Worm (Caenorhabditis elegans): ENCODE data around the gene C33A12.19.

The C33A12.19 gene

ce11 chrIV:9480936-9481335 lies 35.9 kb upstream of the C33A12.19 start, which contains the start of gene cng-3:
Gene cng-3 (minus strand): TSS chrIV:9481037.
- TF ChIP-seq bed-3 (GFP tag; optimal IDR thresholded peaks at IDR 0.05) = no peak
- TF ChIP-seq pha-4 (tag; optimal IDR thresholded peaks at IDR 0.05) = no peak
- no peak for TF ChIP-seq zip-8 (tag; optimal IDR thresholded peaks at IDR 0.05)
- TF ChIP-seq unc-120 (tag; optimal IDR thresholded peaks at IDR 0.05; ENCODE audit: poor library complexity, severe bottlenecking) = no peak
- no peak for TF ChIP-seq nhr-76 (tag; optimal IDR thresholded peaks at IDR 0.05)
- no peak for TF ChIP-seq nhr-237 (tag; optimal IDR thresholded peaks at IDR 0.05)
- no peak for TF ChIP-seq snpc-4 (tag; optimal IDR thresholded peaks at IDR 0.05)
- TF ChIP-seq lsy-2 (tag; optimal IDR thresholded peaks at IDR 0.05) = no peak
- no peak for TF ChIP-seq nhr-12 (tag; optimal IDR thresholded peaks at IDR 0.05)
- no peak for TF ChIP-seq mab-5 (tag; optimal IDR thresholded peaks at IDR 0.05)
- TF ChIP-seq ceh-43 (GFP tag; optimal IDR thresholded peaks at IDR 0.05) = no peak
- no peak for TF ChIP-seq drap-1 (GFP tag; optimal IDR thresholded peaks at IDR 0.05)
- TF ChIP-seq elt-3 (tag; optimal IDR thresholded peaks at IDR 0.05) = no peak
- TF ChIP-seq flh-1 (GFP tag; optimal IDR thresholded peaks at IDR 0.05) = no peak
- no peak for TF ChIP-seq blmp-1 (tag; optimal IDR thresholded peaks at IDR 0.05)
- no peak for TF ChIP-seq lin-13 (tag; optimal IDR thresholded peaks at IDR 0.05)
- no peak for TF ChIP-seq mep-1 (tag; optimal IDR thresholded peaks at IDR 0.05)
- TF ChIP-seq sem-2 (GFP tag; optimal IDR thresholded peaks at IDR 0.05) = no peak
- no peak for TF ChIP-seq M03D4.4 (tag; optimal IDR thresholded peaks at IDR 0.05)

- no peak for TF ChIP-seq ceh-83 (GFP tag; optimal IDR thresholded peaks at IDR 0.05)
- no peak for TF ChIP-seq zip-8 (tag; optimal IDR thresholded peaks at IDR 0.05)
- no peak for TF ChIP-seq sem-2 (GFP tag; optimal IDR thresholded peaks at IDR 0.05)
- no peak for TF ChIP-seq nhr-28 (tag; optimal IDR thresholded peaks at IDR 0.05)
- TF ChIP-seq ceh-39 (tag; optimal IDR thresholded peaks at IDR 0.05) = no peak
- TF ChIP-seq pha-4 (tag; optimal IDR thresholded peaks at IDR 0.05) = no peak
- no peak for TF ChIP-seq elt-1 (tag; optimal IDR thresholded peaks at IDR 0.05; ENCODE audit: borderline replicate concordance, insufficient read depth)
These were observed 31.8 kb upstream of the C33A12.19 start, which contains the start of gene gadr-2 for ce11 chrIV:9485040-9485439. Gene gadr-2 (minus strand): TSS chrIV:9485140.

DNA sequence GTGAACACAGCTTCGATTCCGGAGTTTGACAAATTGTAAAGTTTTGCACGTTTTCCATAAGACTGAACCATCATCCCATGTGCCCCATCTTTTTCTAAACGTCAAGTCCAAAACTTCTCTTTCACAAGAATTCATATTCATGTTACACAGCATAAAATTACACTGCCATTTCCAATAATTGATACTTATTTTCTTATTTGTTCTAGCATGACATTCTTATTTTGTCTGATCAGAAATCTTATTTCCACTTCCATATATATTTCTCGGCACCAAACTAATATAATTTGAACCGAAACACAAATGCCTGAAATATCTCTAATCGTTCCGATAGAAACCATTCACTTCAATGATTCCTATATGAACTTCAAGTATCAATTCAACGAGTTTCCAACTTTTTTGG lies 30.8 kb upstream of the C33A12.19 start, which contains the start of gene sru-2:
TSS of gene sru-2 (plus strand) at position 301 of the 400 bp plus-strand sequence.
- no peak for TF ChIP-seq snpc-4 (tag; optimal IDR thresholded peaks at IDR 0.05)
- no peak for TF ChIP-seq lin-13 (tag; optimal IDR thresholded peaks at IDR 0.05)
- no peak for TF ChIP-seq unc-62 (GFP tag; optimal IDR thresholded peaks at IDR 0.05)
- TF ChIP-seq ztf-11 (tag; optimal IDR thresholded peaks at IDR 0.05) = no peak
- TF ChIP-seq nhr-28 (tag; optimal IDR thresholded peaks at IDR 0.05) = no peak
- TF ChIP-seq elt-1 (tag; optimal IDR thresholded peaks at IDR 0.05; ENCODE audit: borderline replicate concordance, insufficient read depth) = no peak
- no peak for TF ChIP-seq unc-39 (tag; optimal IDR thresholded peaks at IDR 0.05)
- TF ChIP-seq bed-3 (GFP tag; optimal IDR thresholded peaks at IDR 0.05) = no peak
- TF ChIP-seq flh-1 (GFP tag; optimal IDR thresholded peaks at IDR 0.05) = no peak
- no peak for TF ChIP-seq elt-3 (tag; optimal IDR thresholded peaks at IDR 0.05)

ce11 chrIV:9486779-9487178 lies 30.0 kb upstream of the C33A12.19 start:
- no peak for TF ChIP-seq nhr-76 (tag; optimal IDR thresholded peaks at IDR 0.05)
- TF ChIP-seq sem-2 (GFP tag; optimal IDR thresholded peaks at IDR 0.05) = no peak
- no peak for TF ChIP-seq ztf-11 (tag; optimal IDR thresholded peaks at IDR 0.05)
- TF ChIP-seq mab-5 (tag; optimal IDR thresholded peaks at IDR 0.05) = no peak
- TF ChIP-seq mls-2 (tag; optimal IDR thresholded peaks at IDR 0.05) = no peak
- TF ChIP-seq snpc-4 (tag; optimal IDR thresholded peaks at IDR 0.05) = no peak
- TF ChIP-seq unc-120 (tag; optimal IDR thresholded peaks at IDR 0.05; ENCODE audit: poor library complexity, severe bottlenecking) = no peak

DNA sequence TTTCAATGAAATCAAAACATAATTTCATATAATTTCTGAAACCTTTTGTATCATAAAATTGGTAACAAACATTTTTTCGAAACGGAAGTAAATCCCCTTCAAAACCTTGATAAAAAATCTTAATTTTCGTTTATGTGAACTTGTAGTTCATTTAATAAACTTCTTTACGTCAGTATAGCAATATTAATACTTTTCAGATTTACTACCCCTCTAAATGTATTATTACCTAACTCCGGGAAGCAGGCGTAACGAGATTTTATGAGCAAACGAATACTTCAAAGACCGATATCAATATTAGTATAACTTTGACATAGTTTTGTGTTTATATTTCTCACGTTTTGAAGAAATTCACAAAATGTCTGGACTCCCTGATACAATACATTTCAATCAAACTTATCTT lies 28.5 kb upstream of the C33A12.19 start, which contains the start of gene sru-1:
TSS of gene sru-1 (plus strand) at position 301 of the 400 bp plus-strand sequence.
- no peak for TF ChIP-seq M03D4.4 (tag; optimal IDR thresholded peaks at IDR 0.05)
- no peak for TF ChIP-seq bed-3 (GFP tag; optimal IDR thresholded peaks at IDR 0.05)
- no peak for TF ChIP-seq elt-3 (tag; optimal IDR thresholded peaks at IDR 0.05)
- no peak for TF ChIP-seq zip-8 (tag; optimal IDR thresholded peaks at IDR 0.05)
- TF ChIP-seq mls-2 (tag; optimal IDR thresholded peaks at IDR 0.05) = no peak
- TF ChIP-seq drap-1 (GFP tag; optimal IDR thresholded peaks at IDR 0.05) = no peak
- TF ChIP-seq nhr-237 (tag; optimal IDR thresholded peaks at IDR 0.05) = no peak
- TF ChIP-seq sem-2 (GFP tag; optimal IDR thresholded peaks at IDR 0.05) = no peak
- TF ChIP-seq ceh-39 (tag; optimal IDR thresholded peaks at IDR 0.05) = no peak
- no peak for TF ChIP-seq blmp-1 (tag; optimal IDR thresholded peaks at IDR 0.05)
- TF ChIP-seq flh-1 (GFP tag; optimal IDR thresholded peaks at IDR 0.05) = no peak
- no peak for TF ChIP-seq unc-62 (GFP tag; optimal IDR thresholded peaks at IDR 0.05)
- TF ChIP-seq mep-1 (tag; optimal IDR thresholded peaks at IDR 0.05) = no peak
- no peak for TF ChIP-seq elt-1 (tag; optimal IDR thresholded peaks at IDR 0.05; ENCODE audit: borderline replicate concordance, insufficient read depth)
- TF ChIP-seq nhr-2 (tag; optimal IDR thresholded peaks at IDR 0.05) = no peak
- TF ChIP-seq sptf-1 (tag; optimal IDR thresholded peaks at IDR 0.05) = no peak
- TF ChIP-seq ztf-11 (tag; optimal IDR thresholded peaks at IDR 0.05) = no peak
- no peak for TF ChIP-seq nhr-28 (tag; optimal IDR thresholded peaks at IDR 0.05)
- TF ChIP-seq ces-1 (GFP tag; optimal IDR thresholded peaks at IDR 0.05) = no peak
- TF ChIP-seq nhr-76 (tag; optimal IDR thresholded peaks at IDR 0.05) = no peak
